Worm (Caenorhabditis elegans) whole organism, L3 larva: ENCODE measurements around the gene pigk-1.

Experiments used
- elt-1 ChIP-seq: fragments of 150-350 bp; optimal IDR thresholded peaks from 2 replicates; lab custom pipeline; 2014; ENCODE audit warnings: missing biosample characterization, missing genetic modification characterization
- elt-3 ChIP-seq, 3 experiments: fragments of 150-350 bp in 1 of 3; sonication (generic microtip) in 2 of 3; optimal IDR thresholded peaks; 2 replicates in 2 of 3; 4 replicates in 1 of 3; lab custom pipeline; 2014 to 2017; ENCODE audit warnings: missing biosample characterization in 3 of 3, missing genetic modification characterization in 3 of 3
- fos-1 ChIP-seq: fragments of 150-350 bp; optimal IDR thresholded peaks from 2 replicates; lab custom pipeline; 2014; ENCODE audit warnings: missing biosample characterization, missing genetic modification characterization
- nhr-12 ChIP-seq: fragments of 150-350 bp; optimal IDR thresholded peaks from 2 replicates; lab custom pipeline; 2014; ENCODE audit warnings: missing biosample characterization, missing genetic modification characterization
- nhr-77 ChIP-seq: fragments of 150-350 bp; optimal IDR thresholded peaks from 2 replicates; lab custom pipeline; 2014; ENCODE audit warnings: missing biosample characterization, missing genetic modification characterization

DNA sequence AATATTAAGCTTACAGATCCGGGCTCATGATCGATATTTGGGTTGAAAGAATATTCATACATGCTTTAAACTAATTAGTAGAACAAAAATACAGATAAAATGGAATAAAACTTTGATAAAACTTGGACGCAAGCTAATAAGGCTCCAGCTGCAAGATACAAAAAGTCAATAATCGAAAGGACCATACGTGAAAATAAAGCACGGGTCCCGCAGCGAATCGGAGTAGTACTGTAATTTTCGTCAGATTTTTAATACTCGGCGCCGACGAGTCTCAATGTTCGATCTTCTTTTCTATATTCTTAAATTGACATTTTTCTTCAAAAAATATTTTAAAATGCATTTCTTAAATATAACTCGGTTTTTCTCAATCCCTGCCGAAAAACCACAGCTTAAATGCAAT, 14.9 kb upstream of the pigk-1 start, which contains the start of gene spo-11:
- no peak for TF ChIP-seq elt-1 (tag; lab: Kevin White, UChicago)
- no peak for TF ChIP-seq nhr-77 (tag; lab: Kevin White, UChicago)
- TF ChIP-seq nhr-12 (tag; lab: Kevin White, UChicago), result no peak
- no peak for TF ChIP-seq elt-3 (tag; optimal IDR thresholded peaks at IDR 0.05; lab: Kevin White, UChicago)
- no peak for TF ChIP-seq fos-1
